Fruit fly (Drosophila melanogaster) Kc167 (cell line): ENCODE results near the gene Fst.

ENCODE experiments used
- h ChIP-seq: fragments of >200 bp; optimal IDR thresholded peaks from 3 replicates; lab custom pipeline; 2018; ENCODE audit warnings: missing external identifiers
- insv ChIP-seq: fragments of >200 bp; optimal IDR thresholded peaks from 3 replicates; lab custom pipeline; 2018; ENCODE audit warnings: missing external identifiers
- psq ChIP-seq: fragments of >200 bp; optimal IDR thresholded peaks from 2 replicates; lab custom pipeline; 2017; ENCODE audit warnings: missing external identifiers

DNA sequence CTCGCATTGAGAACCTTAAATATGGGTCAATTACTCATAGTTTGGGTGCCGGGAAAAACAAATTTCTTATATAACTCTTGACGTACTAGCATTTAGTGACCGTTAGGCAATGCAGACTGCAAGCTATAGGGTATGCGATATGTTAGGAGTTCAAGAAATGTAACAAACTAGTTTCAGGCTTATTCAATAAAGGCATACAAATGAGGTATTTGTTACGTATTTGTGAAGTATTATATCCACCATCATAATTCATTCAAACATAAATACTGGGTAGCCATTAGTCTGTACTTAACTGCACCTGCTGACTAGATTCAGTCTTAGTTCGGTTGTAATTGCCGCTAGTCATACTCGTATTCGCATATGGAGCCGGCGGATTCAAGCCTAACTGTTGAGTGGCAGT is 37.7 kb downstream of the Fst start:
- TF ChIP-seq psq (lab: Kevin White, UChicago) (no peak), insv (lab: Kevin White, UChicago) (no peak), h (no peak)
